Worm (Caenorhabditis elegans): ENCODE results near the gene pbs-1.
A peak's percentile ranks its signal among the peaks of the same experiment; 100 is the strongest.

Gene pbs-1

ce11 chrIV:1727538-1728072, 18.1 kb upstream of the pbs-1 start:
- TF ChIP-seq hmg-11 (tag; optimal IDR thresholded peaks at IDR 0.05) (no peak), nhr-67 (tag; optimal IDR thresholded peaks at IDR 0.05) (no peak), ceh-82 (tag; optimal IDR thresholded peaks at IDR 0.05) (no peak), aly-2 (tag; optimal IDR thresholded peaks at IDR 0.05) (no peak), fkh-10 (GFP tag; optimal IDR thresholded peaks at IDR 0.05) (no peak), ceh-28 (tag; optimal IDR thresholded peaks at IDR 0.05) (peak; percentile 97), ceh-9 (tag; optimal IDR thresholded peaks at IDR 0.05) (no peak), snpc-4 (tag; optimal IDR thresholded peaks at IDR 0.05) (no peak)

- no peak for TF ChIP-seq nhr-11 (tag; optimal IDR thresholded peaks at IDR 0.05)
- TF ChIP-seq fkh-2 (tag; optimal IDR thresholded peaks at IDR 0.05) = no peak
- no peak for TF ChIP-seq elt-2 (tag; optimal IDR thresholded peaks at IDR 0.05)
- TF ChIP-seq egl-5 (tag; optimal IDR thresholded peaks at IDR 0.05) = no peak
- no peak for TF ChIP-seq nhr-28 (tag; optimal IDR thresholded peaks at IDR 0.05)
- no peak for TF ChIP-seq sea-2 (GFP tag; optimal IDR thresholded peaks at IDR 0.05)
- TF ChIP-seq unc-62 (GFP tag; optimal IDR thresholded peaks at IDR 0.05) = no peak
- no peak for TF ChIP-seq hmg-11 (tag; optimal IDR thresholded peaks at IDR 0.05)
- TF ChIP-seq aly-2 (tag; optimal IDR thresholded peaks at IDR 0.05) = no peak
- no peak for TF ChIP-seq nhr-12 (tag; optimal IDR thresholded peaks at IDR 0.05)
These were observed 16.3 kb upstream of the pbs-1 start, which contains the start of gene K08D12.8 for ce11 chrIV:1725888-1726287. K08D12.8 (plus strand) TSS chrIV:1726188.

ce11 chrIV:1724283-1724682, 14.7 kb upstream of the pbs-1 start, which contains the start of gene epic-3:
epic-3 (minus strand) TSS chrIV:1724383.
- no peak for TF ChIP-seq elt-1 (tag; optimal IDR thresholded peaks at IDR 0.05)
- TF ChIP-seq nhr-12 (tag; optimal IDR thresholded peaks at IDR 0.05) = no peak
- no peak for TF ChIP-seq jun-1 (tag; optimal IDR thresholded peaks at IDR 0.05)
- no peak for TF ChIP-seq ceh-28 (tag; optimal IDR thresholded peaks at IDR 0.05)
- no peak for TF ChIP-seq fkh-2 (tag; optimal IDR thresholded peaks at IDR 0.05)
- TF ChIP-seq lsy-12 (tag; optimal IDR thresholded peaks at IDR 0.05) = no peak
- no peak for TF ChIP-seq nfya-1 (tag; optimal IDR thresholded peaks at IDR 0.05; ENCODE audit: insufficient read depth)
- no peak for TF ChIP-seq eor-1 (tag; optimal IDR thresholded peaks at IDR 0.05)
- TF ChIP-seq unc-39 (tag; optimal IDR thresholded peaks at IDR 0.05) = no peak
- TF ChIP-seq lin-39 (tag; optimal IDR thresholded peaks at IDR 0.05) = no peak

- TF ChIP-seq ztf-11 (tag; optimal IDR thresholded peaks at IDR 0.05) = no peak
- no peak for TF ChIP-seq nhr-237 (tag; optimal IDR thresholded peaks at IDR 0.05)
- no peak for TF ChIP-seq nhr-28 (tag; optimal IDR thresholded peaks at IDR 0.05)
- no peak for TF ChIP-seq snpc-4 (tag; optimal IDR thresholded peaks at IDR 0.05)
- no peak for TF ChIP-seq tbx-2 (tag; optimal IDR thresholded peaks at IDR 0.05)
- TF ChIP-seq R02D3.7 (tag; optimal IDR thresholded peaks at IDR 0.05) = no peak
- TF ChIP-seq lsy-12 (tag; optimal IDR thresholded peaks at IDR 0.05) = no peak
- TF ChIP-seq ama-1 (optimal IDR thresholded peaks at IDR 0.05) = peak; percentile 4
- TF ChIP-seq jun-1 (tag; optimal IDR thresholded peaks at IDR 0.05) = no peak
- TF ChIP-seq fkh-2 (tag; optimal IDR thresholded peaks at IDR 0.05) = no peak
- no peak for TF ChIP-seq pha-4 (tag; optimal IDR thresholded peaks at IDR 0.05)
- TF ChIP-seq nhr-25 (tag; optimal IDR thresholded peaks at IDR 0.05) = peak; percentile 25
- no peak for TF ChIP-seq ZK546.5 (tag; optimal IDR thresholded peaks at IDR 0.05)
- TF ChIP-seq pqm-1 (tag; optimal IDR thresholded peaks at IDR 0.05) = no peak
- TF ChIP-seq mdl-1 (tag; optimal IDR thresholded peaks at IDR 0.05) = no peak
- peak; percentile 23 for TF ChIP-seq nhr-43 (tag; optimal IDR thresholded peaks at IDR 0.05; ENCODE audit: poor library complexity, severe bottlenecking)
- no peak for TF ChIP-seq nhr-77 (tag; optimal IDR thresholded peaks at IDR 0.05)
These were observed 13.4 kb upstream of the pbs-1 start for ce11 chrIV:1722953-1723352.

- TF ChIP-seq elt-2 (tag; optimal IDR thresholded peaks at IDR 0.05) (no peak), elt-1 (tag; optimal IDR thresholded peaks at IDR 0.05) (no peak), egl-5 (tag; optimal IDR thresholded peaks at IDR 0.05) (no peak), nhr-25 (tag; optimal IDR thresholded peaks at IDR 0.05) (no peak), ztf-4 (tag; optimal IDR thresholded peaks at IDR 0.05) (no peak), sea-2 (GFP tag; optimal IDR thresholded peaks at IDR 0.05) (no peak), nhr-43 (tag; optimal IDR thresholded peaks at IDR 0.05; ENCODE audit: poor library complexity, severe bottlenecking) (no peak), unc-62 (GFP tag; optimal IDR thresholded peaks at IDR 0.05) (no peak), pha-4 (tag; optimal IDR thresholded peaks at IDR 0.05) (no peak), pqm-1 (tag; optimal IDR thresholded peaks at IDR 0.05) (no peak), nhr-67 (tag; optimal IDR thresholded peaks at IDR 0.05) (no peak), tbx-2 (tag; optimal IDR thresholded peaks at IDR 0.05) (no peak), fkh-10 (GFP tag; optimal IDR thresholded peaks at IDR 0.05) (no peak), ama-1 (optimal IDR thresholded peaks at IDR 0.05) (no peak), nfya-1 (tag; optimal IDR thresholded peaks at IDR 0.05; ENCODE audit: insufficient read depth) (no peak), ZK546.5 (tag; optimal IDR thresholded peaks at IDR 0.05) (no peak), nhr-28 (tag; optimal IDR thresholded peaks at IDR 0.05) (no peak), egl-27 (tag; optimal IDR thresholded peaks at IDR 0.05) (no peak)
These were observed 12.1 kb upstream of the pbs-1 start for ce11 chrIV:1721610-1722009.

Data from whole organism, L3 larva.